Worm (Caenorhabditis elegans) whole organism, midembryonic: ENCODE data around the gene col-102.

Experiments used
- T22C8.4 ChIP-seq: fragments of 200-800 bp; sonication (Bioruptor generic); IDR thresholded peaks from 2 replicates; pipeline ENCODE4 v1.3.6; 2022; ENCODE audit warnings: missing genetic modification characterization, missing compliant biosample characterization
- cog-1 ChIP-seq: sonication (generic microtip); optimal IDR thresholded peaks from 2 replicates; lab custom pipeline; 2016; ENCODE audit warnings: missing genetic modification characterization, missing compliant biosample characterization
- flt-1 ChIP-seq: fragments of 200-800 bp; sonication (Bioruptor generic); IDR thresholded peaks from 2 replicates; pipeline ENCODE4 v1.3.6; 2022; ENCODE audit warnings: missing genetic modification characterization, missing compliant biosample characterization
- klf-2 ChIP-seq: fragments of 200-800 bp; sonication (Bioruptor generic); conservative IDR thresholded peaks from 2 replicates; pipeline ENCODE4 v1.3.6; 2022; ENCODE audit warnings: missing genetic modification reagents, missing genetic modification characterization, missing compliant biosample characterization
- med-1 ChIP-seq: sonication (generic microtip); optimal IDR thresholded peaks from 2 replicates; lab custom pipeline; 2017; ENCODE audit warnings: missing genetic modification characterization, mild to moderate bottlenecking, missing compliant biosample characterization, antibody characterized with exemption, missing genetic modification reagents; ENCODE audit not compliant: insufficient read depth
- ref-1 ChIP-seq: fragments of 200-800 bp; sonication (Bioruptor generic); conservative IDR thresholded peaks from 2 replicates; pipeline ENCODE4 v1.3.6; 2022; ENCODE audit warnings: missing genetic modification reagents, missing genetic modification characterization, missing compliant biosample characterization
- tab-1 ChIP-seq: fragments of 200-800 bp; sonication (Bioruptor generic); IDR thresholded peaks from 2 replicates; pipeline ENCODE4 v1.3.6; 2022; ENCODE audit warnings: missing genetic modification characterization, missing compliant biosample characterization
- ztf-23 ChIP-seq: fragments of 200-800 bp; sonication (Bioruptor generic); IDR thresholded peaks from 2 replicates; pipeline ENCODE4 v1.3.6; 2022; ENCODE audit warnings: missing genetic modification reagents, missing genetic modification characterization, missing compliant biosample characterization
- ztf-29 ChIP-seq: fragments of 200-800 bp; sonication (Bioruptor generic); IDR thresholded peaks from 2 replicates; pipeline ENCODE4 v1.3.6; 2022; ENCODE audit warnings: missing genetic modification reagents, missing genetic modification characterization, missing compliant biosample characterization

Gene col-102

ce11 chrIV:604144-604543, at the start of gene col-102:
Gene col-102 (plus strand): TSS chrIV:604444.
- TF ChIP-seq klf-2 (GFP tag; lab: Robert Waterston, UW) (no peak), med-1 (GFP tag; lab: Kevin White, UChicago) (no peak), tab-1 (GFP tag; lab: Robert Waterston, UW) (no peak), ref-1 (GFP tag; lab: Robert Waterston, UW) (no peak), ztf-29 (GFP tag; lab: Robert Waterston, UW) (no peak), T22C8.4 (GFP tag; lab: Robert Waterston, UW) (no peak), ztf-23 (GFP tag; lab: Robert Waterston, UW) (no peak), flt-1 (GFP tag; lab: Robert Waterston, UW) (no peak), cog-1 (tag; lab: Kevin White, UChicago) (no peak)

ce11 chrIV:558735-559284, 45.4 kb upstream of the col-102 start, which contains the start of gene efn-4:
Gene efn-4 (plus strand): TSS chrIV:559234.
- TF ChIP-seq klf-2 (GFP tag; lab: Robert Waterston, UW) (no peak), ztf-23 (GFP tag; lab: Robert Waterston, UW) (0 out of 2 replicates have a peak, but pooled peaks have one; percentile 8), tab-1 (GFP tag; lab: Robert Waterston, UW) (no peak)

- TF ChIP-seq tab-1 (GFP tag; lab: Robert Waterston, UW) (no peak), klf-2 (GFP tag; lab: Robert Waterston, UW) (no peak), med-1 (GFP tag; lab: Kevin White, UChicago) (no peak), ztf-29 (GFP tag; lab: Robert Waterston, UW) (no peak), ztf-23 (GFP tag; lab: Robert Waterston, UW) (no peak), ref-1 (GFP tag; lab: Robert Waterston, UW) (no peak)
These were observed 43.9 kb upstream of the col-102 start for ce11 chrIV:560314-560713.

- no peak for TF ChIP-seq ztf-29 (GFP tag; lab: Robert Waterston, UW)
- no peak for TF ChIP-seq ztf-23 (GFP tag; lab: Robert Waterston, UW)
- TF ChIP-seq ref-1 (GFP tag; lab: Robert Waterston, UW) = no peak
- TF ChIP-seq klf-2 (GFP tag; lab: Robert Waterston, UW) = no peak
- TF ChIP-seq cog-1 (tag; lab: Kevin White, UChicago) = no peak
- no peak for TF ChIP-seq med-1 (GFP tag; lab: Kevin White, UChicago)
- TF ChIP-seq T22C8.4 (GFP tag; lab: Robert Waterston, UW) = no peak
- no peak for TF ChIP-seq tab-1 (GFP tag; lab: Robert Waterston, UW)
- no peak for TF ChIP-seq flt-1 (GFP tag; lab: Robert Waterston, UW)
These were observed 43.5 kb upstream of the col-102 start for ce11 chrIV:560780-561179.

ce11 chrIV:563417-563816, 40.8 kb upstream of the col-102 start:
- no peak for TF ChIP-seq klf-2 (GFP tag; lab: Robert Waterston, UW)
- no peak for TF ChIP-seq cog-1 (tag; lab: Kevin White, UChicago)
- TF ChIP-seq ztf-23 (GFP tag; lab: Robert Waterston, UW) = no peak
- TF ChIP-seq ref-1 (GFP tag; lab: Robert Waterston, UW) = no peak
- no peak for TF ChIP-seq ztf-29 (GFP tag; lab: Robert Waterston, UW)
- no peak for TF ChIP-seq med-1 (GFP tag; lab: Kevin White, UChicago)
- no peak for TF ChIP-seq tab-1 (GFP tag; lab: Robert Waterston, UW)
- TF ChIP-seq flt-1 (GFP tag; lab: Robert Waterston, UW) = no peak

ce11 chrIV:564000-564399, 40.2 kb upstream of the col-102 start:
- TF ChIP-seq cog-1 (tag; lab: Kevin White, UChicago) = no peak
- TF ChIP-seq klf-2 (GFP tag; lab: Robert Waterston, UW) = no peak
- no peak for TF ChIP-seq ztf-29 (GFP tag; lab: Robert Waterston, UW)
- TF ChIP-seq med-1 (GFP tag; lab: Kevin White, UChicago) = no peak
- no peak for TF ChIP-seq tab-1 (GFP tag; lab: Robert Waterston, UW)
- no peak for TF ChIP-seq ztf-23 (GFP tag; lab: Robert Waterston, UW)
- TF ChIP-seq T22C8.4 (GFP tag; lab: Robert Waterston, UW) = no peak
- TF ChIP-seq ref-1 (GFP tag; lab: Robert Waterston, UW) = no peak
- TF ChIP-seq flt-1 (GFP tag; lab: Robert Waterston, UW) = no peak

ce11 chrIV:570799-571300, 33.4 kb upstream of the col-102 start, which contains the start of gene F56A11.5:
Gene F56A11.5 (minus strand): TSS chrIV:570849.
- no peak for TF ChIP-seq med-1 (GFP tag; lab: Kevin White, UChicago)

- TF ChIP-seq tab-1 (GFP tag; lab: Robert Waterston, UW) (0 out of 2 replicates have a peak, but pooled peaks have one; percentile 29), klf-2 (GFP tag; lab: Robert Waterston, UW) (no peak)
These were observed 31.8 kb upstream of the col-102 start, which contains the start of gene gex-2 for ce11 chrIV:572487-572886. Gene gex-2 (plus strand): TSS chrIV:572769.

ce11 chrIV:580512-580911, 23.7 kb upstream of the col-102 start:
- TF ChIP-seq tab-1 (GFP tag; lab: Robert Waterston, UW) (no peak), med-1 (GFP tag; lab: Kevin White, UChicago) (no peak), ztf-29 (GFP tag; lab: Robert Waterston, UW) (no peak), T22C8.4 (GFP tag; lab: Robert Waterston, UW) (no peak), ref-1 (GFP tag; lab: Robert Waterston, UW) (no peak), ztf-23 (GFP tag; lab: Robert Waterston, UW) (no peak), cog-1 (tag; lab: Kevin White, UChicago) (no peak), klf-2 (GFP tag; lab: Robert Waterston, UW) (no peak), flt-1 (GFP tag; lab: Robert Waterston, UW) (no peak)
